Fruit fly (Drosophila melanogaster): ENCODE data around the gene PGRP-SB2.

- TF ChIP-seq CG14860 (GFP tag; IDR thresholded peaks at IDR 0.05; ENCODE audit: partially characterized antibody): no peak
- TF ChIP-seq Nf-YB (GFP tag; optimal IDR thresholded peaks at IDR 0.05): no peak
- no peak for TF ChIP-seq HmgD (GFP tag; optimal IDR thresholded peaks at IDR 0.05)
- TF ChIP-seq Gug (GFP tag; IDR thresholded peaks at IDR 0.05): no peak
- TF ChIP-seq Hr51 (GFP tag; optimal IDR thresholded peaks at IDR 0.05): no peak
- TF ChIP-seq Dll (GFP tag; IDR thresholded peaks at IDR 0.05; ENCODE audit: partially characterized antibody): no peak
- TF ChIP-seq Ptx1 (GFP tag; IDR thresholded peaks at IDR 0.05): no peak
- no peak for TF ChIP-seq H2.0 (GFP tag; IDR thresholded peaks at IDR 0.05)
- TF ChIP-seq Poxn (GFP tag; IDR thresholded peaks at IDR 0.05): no peak
Observed at dm6 chr3L:16705630-16706029, 20.7 kb upstream of the PGRP-SB2 start.
